In genomic region chr3R:21835388-21836200, dm6 we compare ENCODE assay signal across 4 fruit fly cellular contexts.
TF ChIP-seq lines count a peak whose summit lies in the region.

No protein-coding gene starts in this region.

- no peak for TF ChIP-seq CTCF in whole organism, embryonic (GFP tag; optimal IDR thresholded peaks at IDR 0.05; lab: Kevin White, UChicago)

TF ChIP-seq in whole organism, embryonic, 481 proteins besides CTCF, POLR2A, EP300 and RAD21 (continues in another document):
- TF ChIP-seq Lhr (GFP tag; optimal IDR thresholded peaks at IDR 0.05; lab: Kevin White, UChicago) (peak; percentile 29), otp (GFP tag; IDR thresholded peaks at IDR 0.05; lab: Robert Waterston, UW) (peak; percentile 23; the same call in 1 of the 3 replicates), HHEX (GFP tag; optimal IDR thresholded peaks at IDR 0.05; lab: Kevin White, UChicago) (no peak), grau (tag; optimal IDR thresholded peaks at IDR 0.05; lab: Kevin White, UChicago) (peak; percentile 6), Nf-YB (GFP tag; optimal IDR thresholded peaks at IDR 0.05; lab: Kevin White, UChicago) (peak; percentile 20), CG32772 (GFP tag; IDR thresholded peaks at IDR 0.05; lab: Robert Waterston, UW) (peak; percentile 25; the same call in 1 of the 2 replicates), CG17361 (GFP tag; IDR thresholded peaks at IDR 0.05; lab: Robert Waterston, UW) (peak; percentile 44; the same call in 1 of the 3 replicates), CG12391 (tag; optimal IDR thresholded peaks at IDR 0.05; lab: Kevin White, UChicago) (peak; percentile 24), CG5953 (GFP tag; IDR thresholded peaks at IDR 0.05; lab: Robert Waterston, UW) (0 out of 2 replicates have a peak, but pooled peaks have one; percentile 14), CG3838 (GFP tag; optimal IDR thresholded peaks at IDR 0.05; lab: Kevin White, UChicago) (peak; percentile 29), CG13123 (GFP tag; optimal IDR thresholded peaks at IDR 0.05; lab: Kevin White, UChicago) (no peak), ERR (GFP tag; optimal IDR thresholded peaks at IDR 0.05; lab: Kevin White, UChicago) (no peak), tna (GFP tag; IDR thresholded peaks at IDR 0.05; lab: Robert Waterston, UW; ENCODE audit: partially characterized antibody) (0 out of 2 replicates have a peak, but pooled peaks have one; percentile 34), gce (GFP tag; IDR thresholded peaks at IDR 0.05; lab: Robert Waterston, UW) (0 out of 3 replicates have a peak, but pooled peaks have one; percentile 10), grn (GFP tag; optimal IDR thresholded peaks at IDR 0.05; lab: Kevin White, UChicago) (peak; percentile 66), CG2712 (tag; optimal IDR thresholded peaks at IDR 0.05; lab: Kevin White, UChicago) (peak; percentile 17), CG18262 (tag; optimal IDR thresholded peaks at IDR 0.05; lab: Kevin White, UChicago) (peak; percentile 29), CG11504 (tag; optimal IDR thresholded peaks at IDR 0.05; lab: Kevin White, UChicago) (peak; percentile 26), C15 (GFP tag; IDR thresholded peaks at IDR 0.05; lab: Robert Waterston, UW) (no peak), exex (tag; optimal IDR thresholded peaks at IDR 0.05; lab: Kevin White, UChicago) (peak; percentile 25), wek (GFP tag; optimal IDR thresholded peaks at IDR 0.05; lab: Kevin White, UChicago) (no peak)

TF ChIP-seq in whole organism, prepupa, 60 proteins besides CTCF, POLR2A, EP300 and RAD21:
- TF ChIP-seq Lpt (GFP tag; optimal IDR thresholded peaks at IDR 0.05; lab: Kevin White, UChicago) (no peak), fd59A (GFP tag; optimal IDR thresholded peaks at IDR 0.05; lab: Kevin White, UChicago) (no peak), CG11294 (GFP tag; IDR thresholded peaks at IDR 0.05; lab: Robert Waterston, UW) (no peak), ss (GFP tag; optimal IDR thresholded peaks at IDR 0.05; lab: Kevin White, UChicago) (no peak), fkh (GFP tag; optimal IDR thresholded peaks at IDR 0.05; lab: Kevin White, UChicago) (peak; percentile 73), Met (GFP tag; optimal IDR thresholded peaks at IDR 0.05; lab: Kevin White, UChicago) (no peak), svp (GFP tag; lab: Kevin White, UChicago) (peak; percentile 2)

TF ChIP-seq in whole organism, pupa, 21 proteins besides CTCF, POLR2A, EP300 and RAD21:
- peak; percentile 50; the same call in 1 of the 3 replicates for TF ChIP-seq CG4496 (GFP tag; IDR thresholded peaks at IDR 0.05; lab: Robert Waterston, UW)
- no peak for TF ChIP-seq Pif1B (GFP tag; optimal IDR thresholded peaks at IDR 0.05; lab: Kevin White, UChicago)

TF ChIP-seq in whole organism, wandering third instar larva, 38 proteins besides CTCF, POLR2A, EP300 and RAD21:
- TF ChIP-seq GATAd (GFP tag; optimal IDR thresholded peaks at IDR 0.05; lab: Kevin White, UChicago), result no peak
- TF ChIP-seq Dfd (GFP tag; optimal IDR thresholded peaks at IDR 0.05; lab: Kevin White, UChicago), result peak; percentile 40
- TF ChIP-seq jim (GFP tag; optimal IDR thresholded peaks at IDR 0.05; lab: Kevin White, UChicago), result peak; percentile 66
- no peak for TF ChIP-seq brk (GFP tag; optimal IDR thresholded peaks at IDR 0.05; lab: Kevin White, UChicago)
- no peak for TF ChIP-seq CG9705 (GFP tag; optimal IDR thresholded peaks at IDR 0.05; lab: Kevin White, UChicago)
- no peak for TF ChIP-seq Rel (GFP tag; optimal IDR thresholded peaks at IDR 0.05; lab: Kevin White, UChicago)
- TF ChIP-seq Rel (tag; optimal IDR thresholded peaks at IDR 0.05; lab: Kevin White, UChicago), result no peak
- no peak for TF ChIP-seq h (GFP tag; optimal IDR thresholded peaks at IDR 0.05; lab: Kevin White, UChicago)
- TF ChIP-seq Hr83 (GFP tag; optimal IDR thresholded peaks at IDR 0.05; lab: Kevin White, UChicago; ENCODE audit: poor library complexity, severe bottlenecking), result no peak
- no peak for TF ChIP-seq Vsx2 (GFP tag; optimal IDR thresholded peaks at IDR 0.05; lab: Kevin White, UChicago; ENCODE audit: partially characterized antibody)

Comparison
In these comparisons a context has a peak if more than half of its experiments do, and no peak if none do; other contexts are left out.
1. Of the 7 proteins assayed by ChIP-seq in both whole organism, embryonic and whole organism, prepupa: peak only in whole organism, embryonic: Blimp-1; only in whole organism, prepupa: none; in both: none; in neither: 6.